Worm (Caenorhabditis elegans) whole organism, L1 larva: ENCODE results near the gene nhr-19.
A peak's percentile ranks its signal among the peaks of the same experiment; 100 is the strongest.

ENCODE experiments used
- C34B4.2 ChIP-seq: sonication (generic microtip); optimal IDR thresholded peaks from 2 replicates; lab custom pipeline; 2017; ENCODE audit warnings: mild to moderate bottlenecking, missing genetic modification characterization, missing compliant biosample characterization
- Y116A8C.19 ChIP-seq: sonication (generic microtip); optimal IDR thresholded peaks from 2 replicates; lab custom pipeline; 2016; ENCODE audit warnings: missing compliant biosample characterization, missing genetic modification characterization, borderline replicate concordance
- alr-1 ChIP-seq: fragments of 200-800 bp; sonication (Bioruptor generic); optimal IDR thresholded peaks from 2 replicates; lab custom pipeline; 2018; ENCODE audit warnings: borderline replicate concordance, mild to moderate bottlenecking, missing genetic modification characterization, missing compliant biosample characterization
- blmp-1 ChIP-seq: fragments of 150-350 bp; optimal IDR thresholded peaks from 2 replicates; lab custom pipeline; 2014; ENCODE audit warnings: missing biosample characterization, missing genetic modification characterization
- ceh-8 ChIP-seq: fragments of 200-800 bp; sonication (Bioruptor generic); optimal IDR thresholded peaks from 2 replicates; lab custom pipeline; 2018; ENCODE audit warnings: mild to moderate bottlenecking, missing genetic modification characterization, moderate library complexity, missing compliant biosample characterization
- ces-1 ChIP-seq: fragments of 150-350 bp; optimal IDR thresholded peaks from 2 replicates; lab custom pipeline; 2014; ENCODE audit warnings: missing biosample characterization, missing genetic modification reagents, missing genetic modification characterization
- dpl-1 ChIP-seq, 3 experiments: fragments of 150-350 bp in 2 of 3; sonication (generic microtip) in 1 of 3; optimal IDR thresholded peaks; 2 replicates each; lab custom pipeline; 2014 to 2017; ENCODE audit warnings: missing biosample characterization in 3 of 3, missing genetic modification characterization in 3 of 3, missing genetic modification reagents in 3 of 3
- efl-1 ChIP-seq, 4 experiments: fragments of 150-350 bp; optimal IDR thresholded peaks in 3 of 4; peaks in 1 of 4; 1 replicate in 1 of 4; 2 replicates in 3 of 4; lab custom pipeline; 2014; ENCODE audit warnings: missing biosample characterization in 2 of 4, missing genetic modification characterization in 2 of 4, missing genetic modification reagents in 2 of 4
- efl-3 ChIP-seq: fragments of 200-800 bp; sonication (Bioruptor generic); optimal IDR thresholded peaks from 2 replicates; lab custom pipeline; 2018; ENCODE audit warnings: mild to moderate bottlenecking, missing genetic modification characterization, missing compliant biosample characterization
- elt-2 ChIP-seq: sonication (generic microtip); optimal IDR thresholded peaks from 2 replicates; lab custom pipeline; 2016; ENCODE audit warnings: missing genetic modification characterization, mild to moderate bottlenecking, inconsistent platforms, missing compliant biosample characterization, missing genetic modification reagents
- ets-5 ChIP-seq: fragments of 200-800 bp; sonication (Bioruptor generic); IDR thresholded peaks from 2 replicates; pipeline ENCODE4 v1.3.6; 2022; ENCODE audit warnings: missing genetic modification characterization, missing compliant biosample characterization
- fkh-4 ChIP-seq: sonication (generic microtip); optimal IDR thresholded peaks from 2 replicates; lab custom pipeline; 2016; ENCODE audit warnings: missing compliant biosample characterization, missing genetic modification characterization, borderline replicate concordance
- fkh-8 ChIP-seq: sonication (generic microtip); optimal IDR thresholded peaks from 2 replicates; lab custom pipeline; 2016; ENCODE audit warnings: mild to moderate bottlenecking, missing genetic modification characterization, missing compliant biosample characterization
- grh-1 ChIP-seq: fragments of 200-800 bp; sonication (Bioruptor generic); IDR thresholded peaks from 2 replicates; pipeline ENCODE4 v1.3.6; 2022; ENCODE audit warnings: missing genetic modification reagents, missing genetic modification characterization, missing compliant biosample characterization
- hlh-17 ChIP-seq: fragments of 200-800 bp; sonication (Bioruptor generic); optimal IDR thresholded peaks from 2 replicates; lab custom pipeline; 2018; ENCODE audit warnings: missing genetic modification characterization, mild to moderate bottlenecking, missing compliant biosample characterization, moderate library complexity, borderline replicate concordance
- hlh-4 ChIP-seq: sonication (generic microtip); optimal IDR thresholded peaks from 2 replicates; lab custom pipeline; 2016; ENCODE audit warnings: mild to moderate bottlenecking, missing genetic modification characterization, missing compliant biosample characterization
- hpl-2 ChIP-seq: fragments of 150-350 bp; optimal IDR thresholded peaks from 2 replicates; lab custom pipeline; 2014; ENCODE audit warnings: missing biosample characterization, missing genetic modification reagents, missing genetic modification characterization
- isw-1 ChIP-seq: fragments of 200-800 bp; sonication (Bioruptor generic); IDR thresholded peaks from 2 replicates; pipeline ENCODE4 v1.3.6; 2022; ENCODE audit warnings: missing genetic modification characterization, missing compliant biosample characterization
- lin-13 ChIP-seq: fragments of 150-350 bp; optimal IDR thresholded peaks from 2 replicates; lab custom pipeline; 2014; ENCODE audit warnings: missing biosample characterization, missing genetic modification reagents, missing genetic modification characterization
- lin-14 ChIP-seq: fragments of 200-800 bp; sonication (Bioruptor generic); optimal IDR thresholded peaks from 2 replicates; lab custom pipeline; 2018; ENCODE audit warnings: mild to moderate bottlenecking, missing genetic modification characterization, moderate library complexity, missing compliant biosample characterization
- lin-39 ChIP-seq: fragments of 150-350 bp; optimal IDR thresholded peaks from 2 replicates; lab custom pipeline; 2014; ENCODE audit warnings: missing biosample characterization, missing genetic modification reagents, missing genetic modification characterization
- lir-3 ChIP-seq: sonication (generic microtip); optimal IDR thresholded peaks from 2 replicates; lab custom pipeline; 2016; ENCODE audit warnings: mild to moderate bottlenecking, missing genetic modification characterization, moderate library complexity, missing compliant biosample characterization; ENCODE audit not compliant: poor library complexity
- mab-9 ChIP-seq: fragments of 200-800 bp; sonication (Bioruptor generic); IDR thresholded peaks from 2 replicates; pipeline ENCODE4 v1.3.6; 2022; ENCODE audit warnings: missing genetic modification reagents, missing genetic modification characterization, missing compliant biosample characterization
- nhr-20 ChIP-seq: sonication (generic microtip); optimal IDR thresholded peaks from 2 replicates; lab custom pipeline; 2016; ENCODE audit warnings: mild to moderate bottlenecking, missing genetic modification characterization, missing compliant biosample characterization
- nhr-47 ChIP-seq: sonication (generic microtip); optimal IDR thresholded peaks from 2 replicates; lab custom pipeline; 2016; ENCODE audit warnings: mild to moderate bottlenecking, missing genetic modification characterization, moderate library complexity, missing compliant biosample characterization
- nhr-71 ChIP-seq: sonication (generic microtip); optimal IDR thresholded peaks from 2 replicates; lab custom pipeline; 2016; ENCODE audit warnings: mild to moderate bottlenecking, missing genetic modification characterization, moderate library complexity, missing compliant biosample characterization
- nhr-77 ChIP-seq: fragments of 150-350 bp; optimal IDR thresholded peaks from 2 replicates; lab custom pipeline; 2014; ENCODE audit warnings: missing biosample characterization, missing genetic modification characterization
- nhr-84 ChIP-seq: sonication (generic microtip); optimal IDR thresholded peaks from 2 replicates; lab custom pipeline; 2017; ENCODE audit warnings: missing biosample characterization, missing genetic modification characterization
- nhr-85 ChIP-seq: sonication (generic microtip); peaks from one replicate; lab custom pipeline; 2016; ENCODE audit warnings: missing genetic modification characterization, inconsistent platforms, missing compliant biosample characterization
- nhr-90 ChIP-seq: sonication (generic microtip); optimal IDR thresholded peaks from 2 replicates; lab custom pipeline; 2016; ENCODE audit warnings: mild to moderate bottlenecking, missing genetic modification characterization, missing compliant biosample characterization; ENCODE audit not compliant: poor library complexity
- pag-3 ChIP-seq: sonication (generic microtip); optimal IDR thresholded peaks from 2 replicates; lab custom pipeline; 2017; ENCODE audit warnings: missing genetic modification characterization, mild to moderate bottlenecking, missing compliant biosample characterization, antibody characterized with exemption, borderline replicate concordance; ENCODE audit not compliant: insufficient read depth
- pax-3 ChIP-seq: fragments of 200-800 bp; sonication (Bioruptor generic); optimal IDR thresholded peaks from 2 replicates; lab custom pipeline; 2018; ENCODE audit warnings: mild to moderate bottlenecking, missing genetic modification characterization, moderate library complexity, missing compliant biosample characterization
- pqm-1 ChIP-seq: sonication (generic microtip); optimal IDR thresholded peaks from 3 replicates; lab custom pipeline; 2017; ENCODE audit warnings: missing biosample characterization, missing genetic modification characterization
- rnt-1 ChIP-seq: sonication (generic microtip); optimal IDR thresholded peaks from 2 replicates; lab custom pipeline; 2016; ENCODE audit warnings: mild to moderate bottlenecking, missing genetic modification characterization, moderate library complexity, missing compliant biosample characterization
- skn-1 ChIP-seq: fragments of 150-350 bp; optimal IDR thresholded peaks from 2 replicates; lab custom pipeline; 2014; ENCODE audit warnings: missing biosample characterization, missing genetic modification characterization
- sox-4 ChIP-seq: sonication (generic microtip); optimal IDR thresholded peaks from 2 replicates; lab custom pipeline; 2016; ENCODE audit warnings: missing genetic modification characterization, missing compliant biosample characterization
- swsn-7 ChIP-seq: sonication (generic microtip); optimal IDR thresholded peaks from 2 replicates; lab custom pipeline; 2016; ENCODE audit warnings: missing genetic modification characterization, missing compliant biosample characterization
- tlp-1 ChIP-seq: fragments of 150-350 bp; optimal IDR thresholded peaks from 2 replicates; lab custom pipeline; 2014; ENCODE audit warnings: missing biosample characterization, missing genetic modification characterization
- unc-30 ChIP-seq: sonication (generic microtip); optimal IDR thresholded peaks from 2 replicates; lab custom pipeline; 2017; ENCODE audit warnings: missing biosample characterization, missing genetic modification characterization
- ztf-11 ChIP-seq, 2 experiments: sonication (generic microtip); optimal IDR thresholded peaks; 2 replicates each; lab custom pipeline; 2016 to 2017; ENCODE audit warnings: missing genetic modification characterization in 2 of 2, missing biosample characterization in 1 of 2, missing compliant biosample characterization in 1 of 2
- ztf-4 ChIP-seq: fragments of 150-350 bp; optimal IDR thresholded peaks from 2 replicates; lab custom pipeline; 2014; ENCODE audit warnings: missing biosample characterization, missing genetic modification characterization

nhr-19 gene

DNA sequence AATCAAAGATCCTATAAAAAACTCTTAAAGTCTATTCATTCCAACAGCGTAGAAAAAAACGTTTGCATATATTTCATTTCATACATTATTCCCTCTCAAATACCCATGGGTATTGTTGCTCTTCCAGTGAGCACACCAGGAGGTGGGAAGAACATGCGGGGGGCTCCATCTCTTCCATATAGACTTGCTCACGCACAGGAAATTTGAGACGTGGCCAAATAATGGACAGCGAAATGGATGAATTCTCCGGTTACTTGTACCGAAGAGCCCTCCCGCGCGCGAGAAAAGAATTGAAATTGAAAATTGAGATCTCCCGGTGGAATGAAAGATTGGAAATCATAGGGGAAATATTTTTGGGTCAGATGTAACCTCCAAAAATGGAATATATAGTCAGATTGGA, 27.7 kb downstream of the nhr-19 start:
- TF ChIP-seq nhr-84 (no peak), fkh-8 (tag; lab: Kevin White, UChicago) (no peak), ztf-4 (tag; lab: Kevin White, UChicago) (no peak)

DNA sequence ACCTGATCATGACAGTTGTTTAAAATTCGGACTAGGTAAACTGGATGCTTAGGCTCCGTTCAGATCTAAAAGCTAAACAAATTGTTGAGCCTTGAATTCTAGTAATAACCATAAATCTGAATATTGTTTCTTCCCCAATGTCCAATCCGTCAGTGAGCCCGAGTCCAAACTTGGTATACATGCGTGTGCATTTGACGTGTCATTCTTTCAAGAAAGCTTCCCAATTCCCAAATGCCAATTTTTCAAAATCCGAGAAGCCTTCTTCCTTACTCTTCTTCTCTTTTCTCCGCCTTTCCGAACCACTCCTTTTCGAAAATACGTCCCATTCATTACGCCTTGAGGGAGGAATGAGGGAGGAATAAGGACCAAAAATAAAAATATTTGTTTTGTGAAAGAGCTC, 28.6 kb downstream of the nhr-19 start:
- TF ChIP-seq blmp-1 = no peak
- TF ChIP-seq lin-14 (GFP tag; lab: Kevin White, UChicago) = peak; percentile 15
- TF ChIP-seq skn-1 (tag; lab: Kevin White, UChicago) = no peak

DNA sequence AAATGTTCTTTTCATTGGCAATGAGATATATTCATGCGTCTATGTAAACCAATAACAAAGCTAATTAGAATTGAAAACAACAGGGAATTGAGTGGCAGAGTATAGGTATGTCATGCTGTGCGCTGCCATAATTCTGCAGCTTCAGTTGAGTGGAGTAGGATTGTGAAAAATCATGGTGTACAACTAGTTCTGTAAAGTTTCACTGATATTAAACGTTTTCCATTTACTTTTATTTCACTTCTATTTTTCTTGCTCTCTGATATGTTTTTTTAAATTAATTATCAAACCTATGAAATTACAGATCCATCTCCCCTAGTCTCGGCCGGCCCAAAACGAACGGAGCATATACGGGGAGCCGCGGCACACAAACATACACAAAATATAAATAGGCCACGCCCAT, 29.7 kb downstream of the nhr-19 start, which contains the start of gene exc-7:
TSS of gene exc-7 (plus strand) at position 301 of the 400 bp plus-strand sequence.
- TF ChIP-seq efl-1 (optimal IDR thresholded peaks at IDR 0.05; lab: Kevin White, UChicago) (no peak), efl-1 (GFP tag; optimal IDR thresholded peaks at IDR 0.05 in 1 of 2; lab: Kevin White, UChicago) (peak in 1 of 2 experiments; percentile 61), hlh-17 (no peak)

DNA sequence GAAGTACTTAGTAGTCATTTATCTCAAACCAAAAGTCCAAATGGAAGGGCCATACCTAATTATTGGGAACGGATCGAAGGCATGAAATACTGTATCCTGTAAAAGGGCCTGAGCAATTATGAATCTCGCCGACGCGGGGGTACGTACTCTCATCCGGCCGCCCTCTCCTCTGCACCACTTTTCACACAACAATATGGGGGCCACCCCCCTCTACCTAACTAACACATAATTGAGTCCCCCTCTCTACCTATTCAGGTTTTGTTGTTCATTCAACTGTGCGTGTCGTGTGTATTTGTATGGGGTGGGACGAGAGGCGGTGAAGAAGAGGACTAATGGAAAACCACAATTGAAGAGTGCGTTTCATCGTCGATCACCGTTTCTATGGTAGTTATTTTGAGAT, 30.9 kb downstream of the nhr-19 start:
- TF ChIP-seq grh-1 (0 out of 2 replicates have a peak, but pooled peaks have one; percentile 28), fkh-8 (tag; lab: Kevin White, UChicago) (peak; percentile 22), nhr-77 (tag; lab: Kevin White, UChicago) (no peak), blmp-1 (peak; percentile 10), lin-14 (GFP tag; lab: Kevin White, UChicago) (peak; percentile 46), alr-1 (tag; lab: Kevin White, UChicago) (no peak), efl-1 (optimal IDR thresholded peaks at IDR 0.05; lab: Kevin White, UChicago) (no peak), efl-1 (GFP tag; optimal IDR thresholded peaks at IDR 0.05 in 1 of 2; lab: Kevin White, UChicago) (peak in 1 of 2 experiments; percentile 65)

DNA sequence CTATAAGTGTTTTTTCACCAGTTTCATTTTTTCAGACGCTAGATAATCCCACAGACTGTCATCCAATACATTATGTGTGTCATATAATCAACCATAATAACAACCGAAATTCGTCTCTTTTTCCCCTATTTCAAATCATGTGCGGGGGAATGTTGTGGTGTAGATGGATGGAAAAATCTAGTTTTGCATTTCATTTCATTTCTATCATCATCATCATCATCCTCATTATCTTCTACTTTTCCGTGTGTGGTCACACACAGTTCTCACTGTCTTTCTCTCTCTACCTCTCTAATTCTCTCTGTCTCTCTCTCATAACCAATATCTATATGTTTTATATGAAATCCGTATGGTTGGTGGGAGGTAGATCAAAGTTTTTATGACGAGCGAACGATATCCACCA, 31.9 kb downstream of the nhr-19 start:
- TF ChIP-seq nhr-71 (peak; percentile 25), blmp-1 (peak; percentile 54), pax-3 (tag; lab: Kevin White, UChicago) (no peak), alr-1 (tag; lab: Kevin White, UChicago) (no peak), swsn-7 (tag; lab: Kevin White, UChicago) (peak; percentile 6), rnt-1 (tag; lab: Kevin White, UChicago) (no peak), lin-13 (GFP tag; lab: Kevin White, UChicago) (no peak), elt-2 (no peak), lir-3 (tag; lab: Kevin White, UChicago) (no peak), lin-39 (tag; lab: Kevin White, UChicago) (no peak), pqm-1 (tag; lab: Kevin White, UChicago) (no peak), C34B4.2 (tag; lab: Kevin White, UChicago) (no peak), pag-3 (tag; lab: Kevin White, UChicago) (no peak), hpl-2 (GFP tag; lab: Kevin White, UChicago) (no peak), ets-5 (no peak), Y116A8C.19 (tag; lab: Kevin White, UChicago) (no peak), nhr-90 (peak; percentile 51), sox-4 (tag; lab: Kevin White, UChicago) (no peak), nhr-85 (peak; percentile 80), ztf-11 (tag; optimal IDR thresholded peaks at IDR 0.05; lab: Kevin White, UChicago) (no peak), ceh-8 (no peak), unc-30 (tag; lab: Kevin White, UChicago) (no peak), dpl-1 (GFP tag; optimal IDR thresholded peaks at IDR 0.05; lab: Kevin White, UChicago) (no peak), hlh-17 (no peak), efl-3 (GFP tag; lab: Kevin White, UChicago) (no peak), fkh-4 (tag; lab: Kevin White, UChicago) (no peak), ces-1 (GFP tag; lab: Kevin White, UChicago) (no peak), efl-1 (optimal IDR thresholded peaks at IDR 0.05; lab: Kevin White, UChicago) (no peak), efl-1 (GFP tag; optimal IDR thresholded peaks at IDR 0.05 in 1 of 2; lab: Kevin White, UChicago) (peak in 1 of 2 experiments; percentile 59), mab-9 (GFP tag; lab: Robert Waterston, UW) (no peak), hlh-4 (no peak), nhr-47 (tag; lab: Kevin White, UChicago) (no peak), nhr-20 (tag; lab: Kevin White, UChicago) (peak; percentile 72), tlp-1 (no peak), isw-1 (GFP tag; lab: Robert Waterston, UW) (no peak)
